Fruit fly (Drosophila melanogaster): ENCODE data around the gene Fit1.

Fit1 gene

dm6 chr3L:4073755-4074154 is 29.6 kb upstream of the Fit1 start, which contains the start of gene Faa:
TSS of gene Faa (minus strand) at chr3L:4073954.
- TF ChIP-seq Hr96 (GFP tag; optimal IDR thresholded peaks at IDR 0.05) (no peak), ovo (GFP tag; optimal IDR thresholded peaks at IDR 0.05) (no peak), kay (GFP tag; ENCODE audit: borderline replicate concordance) (no peak), cic (GFP tag; optimal IDR thresholded peaks at IDR 0.05) (no peak), CG11617 (GFP tag; optimal IDR thresholded peaks at IDR 0.05) (no peak), CG7101 (tag; optimal IDR thresholded peaks at IDR 0.05) (no peak), CG5204 (GFP tag; optimal IDR thresholded peaks at IDR 0.05) (no peak)

DNA sequence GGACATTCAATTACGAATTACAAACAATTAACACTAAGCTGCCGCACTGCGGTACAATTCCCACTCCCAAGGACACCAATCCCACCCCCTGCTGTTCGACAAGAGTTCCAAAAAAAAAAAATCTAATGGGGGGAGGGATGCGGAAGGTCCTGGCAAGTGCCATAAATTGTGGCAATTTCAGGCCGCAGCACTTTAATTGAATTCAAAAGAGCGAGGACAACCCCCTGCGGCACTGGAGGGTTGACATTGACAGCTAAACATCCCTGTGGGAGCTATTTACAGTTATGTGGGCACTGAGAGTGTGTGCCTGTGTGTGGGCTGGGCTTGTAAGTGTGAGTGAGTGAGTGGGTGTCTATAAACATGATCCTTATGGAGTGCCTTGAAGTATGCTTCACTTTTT is 26.5 kb upstream of the Fit1 start:
- TF ChIP-seq CG7101 (tag; optimal IDR thresholded peaks at IDR 0.05) = no peak
- no peak for TF ChIP-seq CG14711 (tag; optimal IDR thresholded peaks at IDR 0.05)
- no peak for TF ChIP-seq CG11617 (GFP tag; optimal IDR thresholded peaks at IDR 0.05)
- no peak for TF ChIP-seq CG5204 (GFP tag; optimal IDR thresholded peaks at IDR 0.05)
- TF ChIP-seq CG33017 (tag; optimal IDR thresholded peaks at IDR 0.05) = no peak
- TF ChIP-seq CG7045 (GFP tag; optimal IDR thresholded peaks at IDR 0.05) = no peak
- no peak for TF ChIP-seq cic (GFP tag; optimal IDR thresholded peaks at IDR 0.05)
- TF ChIP-seq Clk (GFP tag; optimal IDR thresholded peaks at IDR 0.05) = no peak
- TF ChIP-seq pad (GFP tag; optimal IDR thresholded peaks at IDR 0.05) = no peak
- TF ChIP-seq cnc (optimal IDR thresholded peaks at IDR 0.05) = no peak
- TF ChIP-seq Mnt (GFP tag; optimal IDR thresholded peaks at IDR 0.05) = no peak
- TF ChIP-seq tj (GFP tag; optimal IDR thresholded peaks at IDR 0.05) = no peak
- no peak for TF ChIP-seq Crg-1 (GFP tag; optimal IDR thresholded peaks at IDR 0.05)
- TF ChIP-seq CG12768 (GFP tag; optimal IDR thresholded peaks at IDR 0.05) = no peak
- no peak for TF ChIP-seq kay (GFP tag; ENCODE audit: borderline replicate concordance)

dm6 chr3L:4080278-4080677 is 23.1 kb upstream of the Fit1 start:
- TF ChIP-seq CG1620 (GFP tag; optimal IDR thresholded peaks at IDR 0.05) (no peak), toe (GFP tag; optimal IDR thresholded peaks at IDR 0.05) (no peak), bab1 (GFP tag; optimal IDR thresholded peaks at IDR 0.05) (no peak), CG7045 (GFP tag; optimal IDR thresholded peaks at IDR 0.05) (no peak), tj (GFP tag; optimal IDR thresholded peaks at IDR 0.05) (no peak), cnc (optimal IDR thresholded peaks at IDR 0.05) (no peak), ovo (GFP tag; optimal IDR thresholded peaks at IDR 0.05) (no peak), CG14711 (tag; optimal IDR thresholded peaks at IDR 0.05) (no peak), kay (GFP tag; ENCODE audit: borderline replicate concordance) (no peak)

DNA sequence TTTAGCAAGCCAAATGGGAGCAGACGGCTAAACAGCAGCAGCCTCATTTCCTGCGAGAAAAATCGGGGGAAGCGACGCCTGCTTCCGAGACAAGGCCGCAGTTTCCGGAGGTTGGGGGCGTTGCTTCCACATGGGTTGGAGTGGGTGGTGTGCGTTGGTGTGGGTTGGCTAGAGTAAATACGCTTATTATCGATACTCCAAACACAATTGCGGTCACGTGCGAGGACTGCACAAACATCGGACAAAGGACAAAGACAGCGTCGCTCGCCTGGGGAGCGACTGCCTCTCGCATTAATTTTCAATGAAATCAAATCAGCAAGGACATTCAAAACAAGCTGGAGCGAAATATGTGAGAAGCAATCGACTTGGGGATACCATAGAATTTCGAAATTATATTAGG is 22.1 kb upstream of the Fit1 start:
- TF ChIP-seq CG11617 (GFP tag; optimal IDR thresholded peaks at IDR 0.05) = no peak
- no peak for TF ChIP-seq ovo (GFP tag; optimal IDR thresholded peaks at IDR 0.05)
- no peak for TF ChIP-seq CG7045 (GFP tag; optimal IDR thresholded peaks at IDR 0.05)
- TF ChIP-seq CG14711 (tag; optimal IDR thresholded peaks at IDR 0.05) = no peak
- no peak for TF ChIP-seq pad (GFP tag; optimal IDR thresholded peaks at IDR 0.05)
- TF ChIP-seq toe (GFP tag; optimal IDR thresholded peaks at IDR 0.05) = no peak
- TF ChIP-seq cnc (optimal IDR thresholded peaks at IDR 0.05) = no peak
- no peak for TF ChIP-seq CG7101 (tag; optimal IDR thresholded peaks at IDR 0.05)
- TF ChIP-seq CG1620 (GFP tag; optimal IDR thresholded peaks at IDR 0.05) = no peak
- TF ChIP-seq CG33017 (tag; optimal IDR thresholded peaks at IDR 0.05) = no peak
- TF ChIP-seq kay (GFP tag; ENCODE audit: borderline replicate concordance) = no peak

- TF ChIP-seq Hr96 (GFP tag; optimal IDR thresholded peaks at IDR 0.05) (no peak), CG33017 (tag; optimal IDR thresholded peaks at IDR 0.05) (no peak), Mnt (GFP tag; optimal IDR thresholded peaks at IDR 0.05) (no peak), CG11617 (GFP tag; optimal IDR thresholded peaks at IDR 0.05) (no peak), cnc (optimal IDR thresholded peaks at IDR 0.05) (no peak), Crg-1 (GFP tag; optimal IDR thresholded peaks at IDR 0.05) (no peak), bab1 (GFP tag; optimal IDR thresholded peaks at IDR 0.05) (no peak), CG12768 (GFP tag; optimal IDR thresholded peaks at IDR 0.05) (no peak), cic (GFP tag; optimal IDR thresholded peaks at IDR 0.05) (no peak), toe (GFP tag; optimal IDR thresholded peaks at IDR 0.05) (no peak), pad (GFP tag; optimal IDR thresholded peaks at IDR 0.05) (no peak), CG7101 (tag; optimal IDR thresholded peaks at IDR 0.05) (no peak), CG14711 (tag; optimal IDR thresholded peaks at IDR 0.05) (no peak), CG1620 (GFP tag; optimal IDR thresholded peaks at IDR 0.05) (no peak), CG7045 (GFP tag; optimal IDR thresholded peaks at IDR 0.05) (no peak), Clk (GFP tag; optimal IDR thresholded peaks at IDR 0.05) (no peak), CG5204 (GFP tag; optimal IDR thresholded peaks at IDR 0.05) (no peak), tj (GFP tag; optimal IDR thresholded peaks at IDR 0.05) (no peak), ovo (GFP tag; optimal IDR thresholded peaks at IDR 0.05) (no peak)
Observed at dm6 chr3L:4083442-4083841, 19.9 kb upstream of the Fit1 start.

- TF ChIP-seq tj (GFP tag; optimal IDR thresholded peaks at IDR 0.05) = no peak
- no peak for TF ChIP-seq CG7045 (GFP tag; optimal IDR thresholded peaks at IDR 0.05)
- TF ChIP-seq cic (GFP tag; optimal IDR thresholded peaks at IDR 0.05) = no peak
- TF ChIP-seq CG11617 (GFP tag; optimal IDR thresholded peaks at IDR 0.05) = no peak
- no peak for TF ChIP-seq CG7101 (tag; optimal IDR thresholded peaks at IDR 0.05)
- no peak for TF ChIP-seq CG1620 (GFP tag; optimal IDR thresholded peaks at IDR 0.05)
- no peak for TF ChIP-seq CG14711 (tag; optimal IDR thresholded peaks at IDR 0.05)
- no peak for TF ChIP-seq cnc (optimal IDR thresholded peaks at IDR 0.05)
- no peak for TF ChIP-seq toe (GFP tag; optimal IDR thresholded peaks at IDR 0.05)
- TF ChIP-seq kay (GFP tag; ENCODE audit: borderline replicate concordance) = no peak
- no peak for TF ChIP-seq Hr96 (GFP tag; optimal IDR thresholded peaks at IDR 0.05)
- TF ChIP-seq CG12768 (GFP tag; optimal IDR thresholded peaks at IDR 0.05) = no peak
Observed at dm6 chr3L:4085867-4086266, 17.5 kb upstream of the Fit1 start.

DNA sequence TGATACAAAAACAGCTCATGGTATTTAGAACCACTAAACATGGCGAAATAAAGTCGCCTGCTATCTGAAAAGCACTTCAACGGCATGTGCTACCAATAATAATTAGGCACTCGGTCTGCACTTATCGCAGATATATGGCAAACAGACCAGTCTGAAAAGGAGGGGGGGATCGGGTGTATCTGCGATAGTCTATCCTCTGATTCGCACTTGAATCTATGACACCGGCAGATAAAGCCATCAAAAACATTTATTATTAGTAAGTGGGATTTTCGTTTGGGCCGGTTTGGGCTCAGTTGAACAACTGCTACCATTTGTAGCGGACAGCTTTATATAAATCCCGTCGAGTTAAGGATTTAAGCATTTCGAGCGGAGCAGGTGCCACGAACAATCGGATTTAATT is 16.1 kb upstream of the Fit1 start, which contains the start of gene CG14989:
TSS of gene CG14989 (plus strand) at position 301 of the 400 bp plus-strand sequence.
- TF ChIP-seq CG14711 (tag; optimal IDR thresholded peaks at IDR 0.05) (no peak), Hr96 (GFP tag; optimal IDR thresholded peaks at IDR 0.05) (no peak), CG11617 (GFP tag; optimal IDR thresholded peaks at IDR 0.05) (no peak)
